Worm (Caenorhabditis elegans): Measurements from ENCODE around the gene Y116F11A.1.

DNA sequence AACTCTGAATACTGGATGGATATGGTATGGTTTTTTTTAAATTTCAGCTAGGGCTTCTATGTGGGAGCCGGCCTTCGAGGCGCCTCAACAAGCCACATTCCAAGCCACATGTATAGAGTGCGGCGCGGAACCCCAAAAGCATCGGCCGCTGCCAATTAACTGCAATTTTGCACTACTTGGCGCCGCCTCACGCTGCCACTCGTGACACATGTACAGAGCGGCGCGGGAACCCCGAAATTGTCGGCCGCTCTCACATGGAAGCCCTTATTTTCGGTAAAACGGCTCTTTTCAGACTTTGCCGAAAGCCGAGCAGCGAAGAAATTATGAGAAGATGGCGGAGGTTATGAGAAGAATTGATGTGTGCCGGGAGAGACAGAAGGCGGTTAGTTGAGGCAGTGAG is 13.4 kb downstream of the Y116F11A.1 start:
- no peak for TF ChIP-seq nhr-12 (tag; optimal IDR thresholded peaks at IDR 0.05)
- no peak for TF ChIP-seq nhr-237 (tag; optimal IDR thresholded peaks at IDR 0.05)
- no peak for TF ChIP-seq unc-62 (GFP tag; optimal IDR thresholded peaks at IDR 0.05)
- no peak for TF ChIP-seq alr-1 (tag; optimal IDR thresholded peaks at IDR 0.05)
